Fruit fly (Drosophila melanogaster): ENCODE measurements around the gene CG31957.

DNA sequence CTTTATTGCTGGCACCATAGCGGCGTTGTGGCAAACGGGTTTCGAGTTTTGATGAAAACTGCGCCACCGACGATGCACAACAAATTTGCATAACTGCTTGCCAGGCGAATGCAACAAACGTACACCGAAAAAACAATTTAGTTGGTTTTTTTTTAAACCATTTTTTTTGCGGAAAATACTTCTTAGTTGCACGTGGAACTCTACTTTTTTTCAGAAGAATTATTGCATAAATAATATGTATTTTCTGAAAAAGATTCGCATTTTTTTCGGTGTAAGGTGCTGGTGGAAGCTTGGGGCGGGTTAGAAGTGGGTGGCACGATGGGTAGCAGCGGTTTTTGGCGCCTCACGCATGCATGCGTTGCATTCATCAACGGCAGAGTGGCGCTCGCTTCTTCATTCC, 8.9 kb upstream of the CG31957 start:
- TF ChIP-seq brk (GFP tag; optimal IDR thresholded peaks at IDR 0.05) (no peak), sv (GFP tag; optimal IDR thresholded peaks at IDR 0.05) (no peak), OdsH (GFP tag; optimal IDR thresholded peaks at IDR 0.05) (no peak), pan (optimal IDR thresholded peaks at IDR 0.05) (no peak), h (GFP tag; optimal IDR thresholded peaks at IDR 0.05) (no peak), Abd-B (GFP tag; optimal IDR thresholded peaks at IDR 0.05) (no peak), usp (GFP tag; optimal IDR thresholded peaks at IDR 0.05) (no peak), CG32264 (GFP tag; optimal IDR thresholded peaks at IDR 0.05) (no peak), GATAd (GFP tag; optimal IDR thresholded peaks at IDR 0.05) (no peak), Vsx2 (GFP tag; optimal IDR thresholded peaks at IDR 0.05; ENCODE audit: partially characterized antibody) (no peak), Dif (GFP tag; optimal IDR thresholded peaks at IDR 0.05; ENCODE audit: partially characterized antibody) (no peak)
